Fruit fly (Drosophila melanogaster) whole organism, pupa: Measurements from ENCODE around the gene CRIF.

Experiments
- CG14655 ChIP-seq: fragments of 200-800 bp; sonication (Bioruptor generic); optimal IDR thresholded peaks from 3 replicates; lab custom pipeline; 2017; ENCODE audit warnings: mild to moderate bottlenecking, missing biosample characterization, missing genetic modification reagents, missing genetic modification characterization
- CG9948 ChIP-seq: fragments of 200-800 bp; sonication (Bioruptor generic); optimal IDR thresholded peaks from 2 replicates; lab custom pipeline; 2018; ENCODE audit warnings: missing biosample characterization, mild to moderate bottlenecking, missing genetic modification characterization, moderate library complexity
- D1 ChIP-seq: fragments of 200-800 bp; sonication (Bioruptor generic); optimal IDR thresholded peaks from 2 replicates; lab custom pipeline; 2018; ENCODE audit warnings: missing biosample characterization, mild to moderate bottlenecking, missing genetic modification characterization, moderate library complexity

DNA sequence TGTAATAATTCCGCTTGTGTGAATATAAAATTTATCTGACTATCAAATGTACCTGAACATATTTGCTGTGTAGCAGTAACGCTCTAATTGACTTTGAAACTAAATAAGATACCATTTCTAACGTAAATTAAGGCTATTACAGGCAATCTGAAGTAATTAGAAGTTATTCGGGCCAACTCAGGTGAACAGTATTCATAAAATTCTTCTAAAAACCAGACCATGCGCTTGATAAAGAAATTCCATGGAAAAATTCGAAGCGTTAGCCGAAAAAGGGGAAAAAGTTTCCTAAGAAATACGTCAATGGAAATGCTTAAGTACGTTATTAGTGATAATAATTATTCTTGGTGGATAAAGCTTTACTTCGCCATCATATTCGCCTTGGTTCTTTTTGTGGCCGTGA lies 34.3 kb downstream of the CRIF start, which contains the start of gene ppk5:
- TF ChIP-seq CG9948 (tag; lab: Kevin White, UChicago): no peak
- no peak for TF ChIP-seq D1 (tag; lab: Kevin White, UChicago)
- no peak for TF ChIP-seq CG14655
